Worm (Caenorhabditis elegans) whole organism, L4 larva: ENCODE data around the gene C27B7.7.

ENCODE experiments used
- F10B5.3 ChIP-seq: sonication (generic microtip); optimal IDR thresholded peaks from 2 replicates; lab custom pipeline; 2016; ENCODE audit warnings: mild to moderate bottlenecking, missing genetic modification characterization, missing compliant biosample characterization
- T20F7.1 ChIP-seq: fragments of 200-800 bp; sonication (Bioruptor generic); optimal IDR thresholded peaks from 2 replicates; lab custom pipeline; 2018; ENCODE audit warnings: mild to moderate bottlenecking, missing genetic modification characterization, missing compliant biosample characterization
- Y48G9A.11 ChIP-seq: fragments of 200-800 bp; sonication (Bioruptor generic); IDR thresholded peaks from 2 replicates; pipeline ENCODE4 v1.3.6; 2022; ENCODE audit warnings: missing genetic modification reagents, missing genetic modification characterization, missing compliant biosample characterization
- Y75B8A.6 ChIP-seq: fragments of 200-800 bp; sonication (Bioruptor generic); IDR thresholded peaks from 2 replicates; pipeline ENCODE4 v1.3.6; 2022; ENCODE audit warnings: missing genetic modification reagents, missing genetic modification characterization, missing compliant biosample characterization
- ZK546.5 ChIP-seq, 2 experiments: sonication (generic microtip); optimal IDR thresholded peaks; 2 replicates each; lab custom pipeline; 2017; ENCODE audit warnings: missing biosample characterization in 2 of 2, missing genetic modification characterization in 2 of 2
- aha-1 ChIP-seq: fragments of 150-350 bp; peaks from one replicate; lab custom pipeline; 2014; ENCODE audit warnings: missing biosample characterization, missing genetic modification characterization
- ama-1 ChIP-seq: fragments of 150-350 bp; optimal IDR thresholded peaks from 2 replicates; lab custom pipeline; 2014; ENCODE audit warnings: inconsistent platforms, mixed read lengths
- arid-1 ChIP-seq: fragments of 200-800 bp; sonication (Bioruptor generic); conservative IDR thresholded peaks from 2 replicates; pipeline ENCODE4 v1.3.6; 2022; ENCODE audit warnings: missing genetic modification reagents, missing genetic modification characterization, missing compliant biosample characterization
- ceh-44 ChIP-seq: fragments of 200-800 bp; sonication (Bioruptor generic); IDR thresholded peaks from 2 replicates; pipeline ENCODE4 v1.3.6; 2022; ENCODE audit warnings: missing genetic modification reagents, missing genetic modification characterization, missing compliant biosample characterization
- cey-2 ChIP-seq: sonication (generic microtip); optimal IDR thresholded peaks from 3 replicates; lab custom pipeline; 2017; ENCODE audit warnings: missing genetic modification characterization, mild to moderate bottlenecking, missing compliant biosample characterization, antibody characterized with exemption, borderline replicate concordance; ENCODE audit not compliant: insufficient read depth
- egl-27 ChIP-seq: sonication (generic microtip); optimal IDR thresholded peaks from 3 replicates; lab custom pipeline; 2017; ENCODE audit warnings: missing biosample characterization, missing genetic modification reagents, missing genetic modification characterization
- hlh-11 ChIP-seq: fragments of 200-800 bp; sonication (Bioruptor generic); optimal IDR thresholded peaks from 2 replicates; lab custom pipeline; 2018; ENCODE audit warnings: mild to moderate bottlenecking, missing genetic modification characterization, missing compliant biosample characterization
- hlh-30 ChIP-seq: sonication (generic microtip); optimal IDR thresholded peaks from 2 replicates; lab custom pipeline; 2017; ENCODE audit warnings: antibody characterized with exemption, mild to moderate bottlenecking, missing genetic modification characterization, missing compliant biosample characterization; ENCODE audit not compliant: insufficient read depth
- hmg-1.1 ChIP-seq: fragments of 200-800 bp; sonication (Bioruptor generic); IDR thresholded peaks from 2 replicates; pipeline ENCODE4 v1.3.6; 2022; ENCODE audit warnings: missing genetic modification reagents, missing genetic modification characterization, missing compliant biosample characterization
- lin-13 ChIP-seq: fragments of 150-350 bp; optimal IDR thresholded peaks from 2 replicates; lab custom pipeline; 2014; ENCODE audit warnings: missing biosample characterization, missing genetic modification reagents, missing genetic modification characterization
- lsy-2 ChIP-seq, 2 experiments: fragments of 150-350 bp in 1 of 2; sonication (generic microtip) in 1 of 2; optimal IDR thresholded peaks; 2 replicates each; lab custom pipeline; 2014 to 2017; ENCODE audit warnings: missing biosample characterization in 2 of 2, missing genetic modification characterization in 2 of 2
- madf-9 ChIP-seq: fragments of 200-800 bp; sonication (Bioruptor generic); conservative IDR thresholded peaks from 2 replicates; pipeline ENCODE4 v1.3.6; 2022; ENCODE audit warnings: missing genetic modification reagents, missing genetic modification characterization, missing compliant biosample characterization
- mdl-1 ChIP-seq, 2 experiments: fragments of 150-350 bp in 1 of 2; sonication (generic microtip) in 1 of 2; optimal IDR thresholded peaks; 2 replicates each; lab custom pipeline; 2014 to 2017; ENCODE audit warnings: missing biosample characterization in 2 of 2, missing genetic modification characterization in 2 of 2
- mep-1 ChIP-seq: fragments of 150-350 bp; sonication (generic microtip); optimal IDR thresholded peaks from 3 replicates; lab custom pipeline; 2014; ENCODE audit warnings: missing biosample characterization, missing genetic modification characterization
- mxl-2 ChIP-seq: fragments of 200-800 bp; sonication (Bioruptor generic); conservative IDR thresholded peaks from 2 replicates; pipeline ENCODE4 v1.3.6; 2022; ENCODE audit warnings: missing genetic modification reagents, missing genetic modification characterization, missing compliant biosample characterization
- nhr-41 ChIP-seq: fragments of 200-800 bp; sonication (Bioruptor generic); IDR thresholded peaks from 2 replicates; pipeline ENCODE4 v1.3.6; 2022; ENCODE audit warnings: missing genetic modification reagents, missing genetic modification characterization, missing compliant biosample characterization
- nhr-77 ChIP-seq: fragments of 150-350 bp; optimal IDR thresholded peaks from 2 replicates; lab custom pipeline; 2014; ENCODE audit warnings: missing biosample characterization, missing genetic modification characterization
- php-3 ChIP-seq: fragments of 200-800 bp; sonication (Bioruptor generic); IDR thresholded peaks from 2 replicates; pipeline ENCODE4 v1.3.6; 2022; ENCODE audit warnings: missing genetic modification reagents, missing genetic modification characterization, missing compliant biosample characterization
- sdz-12 ChIP-seq: fragments of 200-800 bp; sonication (Bioruptor generic); optimal IDR thresholded peaks from 2 replicates; lab custom pipeline; 2018; ENCODE audit warnings: mild to moderate bottlenecking, missing genetic modification characterization, missing compliant biosample characterization
- snpc-1.2 ChIP-seq: fragments of 200-800 bp; sonication (Bioruptor generic); IDR thresholded peaks from 2 replicates; pipeline ENCODE4 v1.3.6; 2022; ENCODE audit warnings: missing genetic modification reagents, missing genetic modification characterization, missing compliant biosample characterization
- snpc-4 ChIP-seq: fragments of 150-350 bp; optimal IDR thresholded peaks from 2 replicates; lab custom pipeline; 2014; ENCODE audit warnings: missing biosample characterization, missing genetic modification characterization
- vab-7 ChIP-seq: fragments of 200-800 bp; sonication (Bioruptor generic); IDR thresholded peaks from 2 replicates; pipeline ENCODE4 v1.3.6; 2022; ENCODE audit warnings: missing genetic modification reagents, missing genetic modification characterization, missing compliant biosample characterization

The C27B7.7 gene

ce11 chrIV:8893746-8894145 is 13.1 kb upstream of the C27B7.7 start, which contains the start of gene rad-54.L2 (continued):
- no peak for TF ChIP-seq cey-2 (tag; lab: Kevin White, UChicago)
- TF ChIP-seq lsy-2 (tag; optimal IDR thresholded peaks at IDR 0.05; lab: Kevin White, UChicago): peak in 1 of 2 experiments; percentile 82
- TF ChIP-seq mep-1 (tag; lab: Kevin White, UChicago): peak; percentile 76
- TF ChIP-seq arid-1 (GFP tag; lab: Robert Waterston, UW): peak; percentile 53; the same call in 1 of the 2 replicates
- TF ChIP-seq sdz-12: no peak
- TF ChIP-seq php-3 (GFP tag; lab: Robert Waterston, UW): no peak

- TF ChIP-seq snpc-4 (tag; lab: Kevin White, UChicago) (no peak), ama-1 (lab: Kevin White, UChicago) (peak; percentile 53)
- TF ChIP-seq, all 104 proteins: peak for 1
Measured at ce11 chrIV:8901346-8901745, 5.5 kb upstream of the C27B7.7 start, which contains the start of gene C27B7.5. C27B7.5 (plus strand) TSS chrIV:8901646.

- TF ChIP-seq egl-27 (tag; lab: Kevin White, UChicago) (no peak), mxl-2 (GFP tag; lab: Robert Waterston, UW) (0 out of 2 replicates have a peak, but pooled peaks have one; percentile 36), aha-1 (tag; lab: Kevin White, UChicago) (peak; percentile 80), hlh-30 (tag; lab: Kevin White, UChicago) (peak; percentile 56), hlh-11 (peak; percentile 3)
Measured at ce11 chrIV:8906164-8906563, 679 bp upstream of the C27B7.7 start, which contains the start of gene C27B7.6. C27B7.6 (minus strand) TSS chrIV:8906345.

- TF ChIP-seq hlh-30 (tag; lab: Kevin White, UChicago) (peak; percentile 30), nhr-41 (no peak)
Measured at ce11 chrIV:8914187-8914586, 7.3 kb downstream of the C27B7.7 start.

ce11 chrIV:8916010-8916409 is 9.2 kb downstream of the C27B7.7 start, which contains the start of gene C27B7.9:
C27B7.9 (minus strand) TSS chrIV:8916110.
- TF ChIP-seq ZK546.5 (tag; optimal IDR thresholded peaks at IDR 0.05; lab: Kevin White, UChicago) (no peak), Y75B8A.6 (GFP tag; lab: Robert Waterston, UW) (no peak), snpc-1.2 (no peak)

- TF ChIP-seq ceh-44 (GFP tag; lab: Robert Waterston, UW): no peak
Measured at ce11 chrIV:8918790-8919189, 11.9 kb downstream of the C27B7.7 start, which contains the start of gene rap-1. rap-1 (minus strand) TSS chrIV:8918890.

ce11 chrIV:8920284-8920806 is 13.5 kb downstream of the C27B7.7 start:
- TF ChIP-seq egl-27 (tag; lab: Kevin White, UChicago) (no peak), mep-1 (tag; lab: Kevin White, UChicago) (no peak), Y75B8A.6 (GFP tag; lab: Robert Waterston, UW) (no peak), madf-9 (GFP tag; lab: Robert Waterston, UW) (no peak), cey-2 (tag; lab: Kevin White, UChicago) (no peak), vab-7 (GFP tag; lab: Robert Waterston, UW) (no peak), mdl-1 (tag; optimal IDR thresholded peaks at IDR 0.05; lab: Kevin White, UChicago) (peak in 1 of 2 experiments; percentile 14), hlh-30 (tag; lab: Kevin White, UChicago) (peak; percentile 6), lsy-2 (tag; optimal IDR thresholded peaks at IDR 0.05; lab: Kevin White, UChicago) (peak in 1 of 2 experiments; percentile 35), F10B5.3 (no peak), hlh-11 (peak; percentile 24), lin-13 (GFP tag; lab: Kevin White, UChicago) (no peak), hmg-1.1 (GFP tag; lab: Robert Waterston, UW) (no peak), T20F7.1 (GFP tag; lab: Kevin White, UChicago) (no peak), nhr-77 (tag; lab: Kevin White, UChicago) (no peak), Y48G9A.11 (GFP tag; lab: Robert Waterston, UW) (no peak)
